Fruit fly (Drosophila melanogaster) whole organism, embryonic: ENCODE results near the gene Miga.
A peak's percentile ranks its signal among the peaks of the same experiment; 100 is the strongest.

Experiments used
- BEAF-32 ChIP-seq: fragments of 200-800 bp; sonication (Bioruptor generic); optimal IDR thresholded peaks from 3 replicates; lab custom pipeline; 2017; ENCODE audit warnings: missing biosample characterization, missing genetic modification characterization, mild to moderate bottlenecking, moderate library complexity, missing genetic modification reagents
- CG10366 ChIP-seq: fragments of 200-800 bp; sonication (Bioruptor generic); IDR thresholded peaks from 2 replicates; pipeline ENCODE4 v1.3.6; 2022; ENCODE audit warnings: missing biosample characterization, missing genetic modification characterization
- CG15514 ChIP-seq: fragments of 200-800 bp; sonication (Bioruptor generic); optimal IDR thresholded peaks from 3 replicates; lab custom pipeline; 2017; ENCODE audit warnings: missing biosample characterization, missing genetic modification characterization, mild to moderate bottlenecking, moderate library complexity, missing genetic modification reagents
- CG1603 ChIP-seq: fragments of 200-800 bp; sonication (Bioruptor generic); optimal IDR thresholded peaks from 2 replicates; lab custom pipeline; 2019; ENCODE audit warnings: missing biosample characterization, mild to moderate bottlenecking, missing genetic modification characterization, moderate library complexity
- CG17186 ChIP-seq: fragments of 200-800 bp; sonication (Bioruptor generic); optimal IDR thresholded peaks from 3 replicates; lab custom pipeline; 2017; ENCODE audit warnings: missing biosample characterization, missing genetic modification reagents, missing genetic modification characterization
- CG17612 ChIP-seq: fragments of 200-800 bp; sonication (Bioruptor generic); IDR thresholded peaks from 2 replicates; pipeline ENCODE4 v1.3.6; 2022; ENCODE audit warnings: missing biosample characterization, missing genetic modification characterization
- CG1832 ChIP-seq: fragments of 200-800 bp; sonication (Bioruptor generic); optimal IDR thresholded peaks from 2 replicates; lab custom pipeline; 2017; ENCODE audit warnings: missing biosample characterization, mild to moderate bottlenecking, missing genetic modification characterization, inconsistent platforms
- CG31224 ChIP-seq: fragments of 200-800 bp; sonication (Bioruptor generic); IDR thresholded peaks from 2 replicates; pipeline ENCODE4 v1.3.6; 2022; ENCODE audit warnings: missing biosample characterization, missing genetic modification characterization
- CG3281 ChIP-seq: fragments of 200-800 bp; sonication (Bioruptor generic); optimal IDR thresholded peaks from 3 replicates; lab custom pipeline; 2017; ENCODE audit warnings: missing biosample characterization, mild to moderate bottlenecking, missing genetic modification characterization
- CG4282 ChIP-seq: fragments of 200-800 bp; sonication (Bioruptor generic); optimal IDR thresholded peaks from 2 replicates; lab custom pipeline; 2016; ENCODE audit warnings: missing biosample characterization, missing genetic modification characterization
- CG6683 ChIP-seq: fragments of 200-800 bp; sonication (Bioruptor generic); optimal IDR thresholded peaks from 2 replicates; lab custom pipeline; 2017; ENCODE audit warnings: missing biosample characterization, mild to moderate bottlenecking, missing genetic modification characterization, missing genetic modification reagents
- CG7556 ChIP-seq: fragments of 200-800 bp; sonication (Bioruptor generic); optimal IDR thresholded peaks from 2 replicates; lab custom pipeline; 2017; ENCODE audit warnings: missing biosample characterization, mild to moderate bottlenecking, missing genetic modification characterization
- CG8924 ChIP-seq: fragments of 200-800 bp; optimal IDR thresholded peaks from 3 replicates; lab custom pipeline; 2019; ENCODE audit warnings: missing biosample characterization, mild to moderate bottlenecking, missing genetic modification characterization, moderate library complexity
- CG9797 ChIP-seq: fragments of 200-800 bp; sonication (Bioruptor generic); optimal IDR thresholded peaks from 3 replicates; lab custom pipeline; 2018; ENCODE audit warnings: missing biosample characterization, mild to moderate bottlenecking, missing genetic modification characterization
- Chrac-16 ChIP-seq: fragments of 200-800 bp; sonication (Bioruptor generic); optimal IDR thresholded peaks from 3 replicates; lab custom pipeline; 2016; ENCODE audit warnings: missing biosample characterization, missing genetic modification characterization
- Dbx ChIP-seq: fragments of 200-800 bp; sonication (Bioruptor generic); IDR thresholded peaks from 3 replicates; pipeline ENCODE4 v1.3.6; 2022; ENCODE audit warnings: missing biosample characterization, missing genetic modification characterization
- Deaf1 ChIP-seq: fragments of 200-800 bp; optimal IDR thresholded peaks from 3 replicates; lab custom pipeline; 2019; ENCODE audit warnings: missing biosample characterization, mild to moderate bottlenecking, missing genetic modification characterization, moderate library complexity
- Dfd ChIP-seq, 2 experiments: fragments of >200 bp; optimal IDR thresholded peaks; 2 replicates each; lab custom pipeline; 2017; ENCODE audit warnings: missing biosample characterization in 2 of 2, missing genetic modification characterization in 2 of 2
- Dll ChIP-seq: fragments of 200-800 bp; sonication (Bioruptor generic); IDR thresholded peaks from 4 replicates; pipeline ENCODE4 v1.3.6; 2022; ENCODE audit warnings: missing biosample characterization, missing genetic modification characterization; ENCODE audit not compliant: partially characterized antibody
- Dp ChIP-seq: fragments of 200-800 bp; sonication (Bioruptor generic); optimal IDR thresholded peaks from 2 replicates; lab custom pipeline; 2018; ENCODE audit warnings: missing biosample characterization, mild to moderate bottlenecking, missing genetic modification characterization, moderate library complexity
- Dref ChIP-seq: fragments of 200-800 bp; sonication (Bioruptor generic); IDR thresholded peaks from 2 replicates; pipeline ENCODE4 v1.3.6; 2022; ENCODE audit warnings: missing biosample characterization, missing genetic modification characterization
- E2f1 ChIP-seq: fragments of 200-800 bp; sonication (Bioruptor generic); IDR thresholded peaks from 2 replicates; pipeline ENCODE4 v1.3.6; 2022; ENCODE audit warnings: missing biosample characterization, missing genetic modification characterization
- E2f2 ChIP-seq: fragments of 200-800 bp; sonication (Bioruptor generic); IDR thresholded peaks from 2 replicates; pipeline ENCODE4 v1.3.6; 2022; ENCODE audit warnings: missing biosample characterization, missing genetic modification characterization
- Fer2 ChIP-seq: fragments of 200-800 bp; sonication (Bioruptor generic); optimal IDR thresholded peaks from 2 replicates; lab custom pipeline; 2018; ENCODE audit warnings: missing biosample characterization, mild to moderate bottlenecking, missing genetic modification characterization, moderate library complexity
- GATAe ChIP-seq: fragments of 200-800 bp; sonication (Bioruptor generic); conservative IDR thresholded peaks from 2 replicates; pipeline ENCODE4 v1.3.6; 2022; ENCODE audit warnings: missing biosample characterization, missing genetic modification characterization
- Hr39 ChIP-seq: fragments of >200 bp; optimal IDR thresholded peaks from 2 replicates; lab custom pipeline; 2017
- Jarid2 ChIP-seq: fragments of 200-800 bp; sonication (Bioruptor generic); optimal IDR thresholded peaks from 3 replicates; lab custom pipeline; 2017; ENCODE audit warnings: mild to moderate bottlenecking, missing biosample characterization, missing genetic modification reagents, missing genetic modification characterization
- MBD-R2 ChIP-seq: fragments of 200-800 bp; sonication (Bioruptor generic); IDR thresholded peaks from 2 replicates; pipeline ENCODE4 v1.3.6; 2022; ENCODE audit warnings: missing biosample characterization, missing genetic modification characterization
- Med ChIP-seq: fragments of 200-800 bp; sonication (Bioruptor generic); peaks from one replicate; lab custom pipeline; 2016; ENCODE audit warnings: missing biosample characterization, missing genetic modification characterization, mild to moderate bottlenecking, inconsistent platforms, moderate library complexity
- Myb ChIP-seq: fragments of 200-800 bp; sonication (Bioruptor generic); optimal IDR thresholded peaks from 2 replicates; lab custom pipeline; 2016; ENCODE audit warnings: missing biosample characterization, missing genetic modification characterization
- Neu2 ChIP-seq: fragments of 200-800 bp; sonication (Bioruptor generic); optimal IDR thresholded peaks from 3 replicates; lab custom pipeline; 2016; ENCODE audit warnings: missing biosample characterization, missing genetic modification characterization, borderline replicate concordance
- Oli ChIP-seq: fragments of 200-800 bp; sonication (Bioruptor generic); optimal IDR thresholded peaks from 2 replicates; lab custom pipeline; 2018; ENCODE audit warnings: missing biosample characterization, mild to moderate bottlenecking, missing genetic modification characterization, moderate library complexity
- PHDP ChIP-seq: fragments of 200-800 bp; sonication (Bioruptor generic); optimal IDR thresholded peaks from 3 replicates; lab custom pipeline; 2018; ENCODE audit warnings: missing biosample characterization, mild to moderate bottlenecking, missing genetic modification characterization, moderate library complexity
- Ravus ChIP-seq: fragments of 200-800 bp; sonication (Bioruptor generic); IDR thresholded peaks from 2 replicates; pipeline ENCODE4 v1.3.6; 2022; ENCODE audit warnings: missing biosample characterization, missing genetic modification characterization
- Sry-δ ChIP-seq: fragments of 200-800 bp; sonication (Bioruptor generic); optimal IDR thresholded peaks from 2 replicates; lab custom pipeline; 2016; ENCODE audit warnings: missing biosample characterization, missing genetic modification characterization
- Stat92E ChIP-seq, 3 experiments: fragments of >200 bp in 2 of 3; fragments of 200-800 bp in 1 of 3; sonication (Bioruptor generic) in 1 of 3; optimal IDR thresholded peaks; 2 replicates each; lab custom pipeline; 2017 to 2019; ENCODE audit warnings: missing biosample characterization in 3 of 3, missing genetic modification characterization in 3 of 3, mild to moderate bottlenecking in 1 of 3, moderate library complexity in 1 of 3
- Xbp1 ChIP-seq: fragments of 200-800 bp; sonication (Bioruptor generic); optimal IDR thresholded peaks from 3 replicates; lab custom pipeline; 2016; ENCODE audit warnings: missing biosample characterization, mild to moderate bottlenecking, missing genetic modification characterization
- az2 ChIP-seq: fragments of 200-800 bp; sonication (Bioruptor generic); optimal IDR thresholded peaks from 3 replicates; lab custom pipeline; 2016; ENCODE audit warnings: missing biosample characterization, missing genetic modification characterization
- caup ChIP-seq: fragments of 200-800 bp; sonication (Bioruptor generic); optimal IDR thresholded peaks from 3 replicates; lab custom pipeline; 2017; ENCODE audit warnings: missing biosample characterization, mild to moderate bottlenecking, missing genetic modification characterization, moderate library complexity; ENCODE audit not compliant: severe bottlenecking
- chn ChIP-seq: fragments of 200-800 bp; sonication (Bioruptor generic); optimal IDR thresholded peaks from 2 replicates; lab custom pipeline; 2016; ENCODE audit warnings: missing biosample characterization, missing genetic modification characterization
- croc ChIP-seq: fragments of 200-800 bp; sonication (Bioruptor generic); conservative IDR thresholded peaks from 3 replicates; pipeline ENCODE4 v1.3.6; 2022; ENCODE audit warnings: missing biosample characterization, missing genetic modification characterization
- fru ChIP-seq: fragments of >200 bp; optimal IDR thresholded peaks from 2 replicates; lab custom pipeline; 2017
- gfzf ChIP-seq: fragments of 200-800 bp; sonication (Bioruptor generic); optimal IDR thresholded peaks from 2 replicates; lab custom pipeline; 2016; ENCODE audit warnings: missing biosample characterization, mild to moderate bottlenecking, missing genetic modification characterization, moderate library complexity
- lbe ChIP-seq: fragments of 200-800 bp; sonication (Bioruptor generic); optimal IDR thresholded peaks from 2 replicates; lab custom pipeline; 2016; ENCODE audit warnings: missing biosample characterization, mild to moderate bottlenecking, missing genetic modification characterization
- nerfin-1 ChIP-seq: fragments of 200-800 bp; sonication (Bioruptor generic); optimal IDR thresholded peaks from 3 replicates; lab custom pipeline; 2019; ENCODE audit warnings: missing biosample characterization, mild to moderate bottlenecking, missing genetic modification characterization, moderate library complexity
- phol ChIP-seq: fragments of 200-800 bp; sonication (Bioruptor generic); optimal IDR thresholded peaks from 3 replicates; lab custom pipeline; 2018; ENCODE audit warnings: missing biosample characterization, mild to moderate bottlenecking, missing genetic modification characterization, moderate library complexity
- pzg ChIP-seq: fragments of 200-800 bp; sonication (Bioruptor generic); optimal IDR thresholded peaks from 3 replicates; lab custom pipeline; 2018; ENCODE audit warnings: missing biosample characterization, mild to moderate bottlenecking, missing genetic modification characterization, moderate library complexity
- row ChIP-seq: fragments of 200-800 bp; sonication (Bioruptor generic); IDR thresholded peaks from 3 replicates; pipeline ENCODE4 v1.3.6; 2022; ENCODE audit warnings: missing biosample characterization, missing genetic modification characterization
- stwl ChIP-seq: fragments of 200-800 bp; sonication (Bioruptor generic); optimal IDR thresholded peaks from 3 replicates; lab custom pipeline; 2018; ENCODE audit warnings: missing biosample characterization, mild to moderate bottlenecking, missing genetic modification characterization, moderate library complexity
- twi ChIP-seq: fragments of 200-800 bp; optimal IDR thresholded peaks from 2 replicates; lab custom pipeline; 2019; ENCODE audit warnings: missing biosample characterization, mild to moderate bottlenecking, missing genetic modification characterization, moderate library complexity
- vnd ChIP-seq: fragments of 200-800 bp; sonication (Bioruptor generic); IDR thresholded peaks from 3 replicates; pipeline ENCODE4 v1.3.6; 2022; ENCODE audit warnings: missing biosample characterization, missing genetic modification characterization; ENCODE audit not compliant: partially characterized antibody

Miga gene

DNA sequence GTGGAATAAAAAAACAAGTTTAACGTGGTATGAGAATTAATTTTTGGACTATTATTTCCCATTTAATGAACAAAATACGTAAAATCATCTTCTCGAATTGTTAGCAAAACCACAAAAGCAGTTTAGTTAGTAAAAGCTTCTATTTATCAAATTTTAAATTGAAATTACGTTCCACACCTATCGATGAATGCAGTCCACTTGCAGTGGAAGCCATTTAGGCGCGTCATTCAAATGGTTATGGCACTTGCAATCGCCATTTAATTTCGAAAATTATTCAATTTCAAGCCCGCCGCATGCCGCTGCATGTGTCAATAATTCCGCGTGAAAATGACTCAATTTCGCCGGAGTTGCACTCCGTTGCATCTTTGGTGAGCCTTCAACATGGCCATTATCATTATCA is 5.3 kb upstream of the Miga start:
- TF ChIP-seq az2 (GFP tag; lab: Kevin White, UChicago) (no peak), CG31224 (GFP tag; lab: Robert Waterston, UW) (no peak), BEAF-32 (peak; percentile 8), Dfd (GFP tag; optimal IDR thresholded peaks at IDR 0.05; lab: Kevin White, UChicago) (no peak), PHDP (tag; lab: Kevin White, UChicago) (no peak), Dp (GFP tag; lab: Kevin White, UChicago) (peak; percentile 70), Deaf1 (tag; lab: Kevin White, UChicago) (no peak), Ravus (GFP tag; lab: Robert Waterston, UW) (no peak), CG4282 (GFP tag; lab: Kevin White, UChicago) (no peak), CG15514 (GFP tag; lab: Kevin White, UChicago) (no peak), Chrac-16 (GFP tag; lab: Kevin White, UChicago) (no peak), CG6683 (GFP tag; lab: Kevin White, UChicago) (no peak), Fer2 (no peak), Dll (GFP tag; lab: Robert Waterston, UW) (0 out of 4 replicates have a peak, but pooled peaks have one; percentile 37), vnd (GFP tag; lab: Robert Waterston, UW) (no peak), Dbx (GFP tag; lab: Robert Waterston, UW) (no peak), E2f2 (GFP tag; lab: Robert Waterston, UW) (peak; percentile 86), croc (GFP tag; lab: Robert Waterston, UW) (no peak), nerfin-1 (tag; lab: Kevin White, UChicago) (no peak), Xbp1 (GFP tag; lab: Kevin White, UChicago) (no peak), CG17186 (GFP tag; lab: Kevin White, UChicago) (no peak), twi (tag; lab: Kevin White, UChicago) (no peak), CG3281 (GFP tag; lab: Kevin White, UChicago) (no peak), Jarid2 (GFP tag; lab: Kevin White, UChicago) (no peak), Dref (GFP tag; lab: Robert Waterston, UW) (peak; percentile 39; the same call in 1 of the 2 replicates), CG7556 (GFP tag; lab: Kevin White, UChicago) (no peak), GATAe (GFP tag; lab: Robert Waterston, UW) (no peak), Hr39 (no peak), Oli (no peak), phol (tag; lab: Kevin White, UChicago) (peak; percentile 14), fru (lab: Kevin White, UChicago) (no peak), CG17612 (GFP tag; lab: Robert Waterston, UW) (no peak), CG1832 (GFP tag; lab: Kevin White, UChicago) (no peak), pzg (GFP tag; lab: Kevin White, UChicago) (no peak), caup (GFP tag; lab: Kevin White, UChicago) (no peak)

DNA sequence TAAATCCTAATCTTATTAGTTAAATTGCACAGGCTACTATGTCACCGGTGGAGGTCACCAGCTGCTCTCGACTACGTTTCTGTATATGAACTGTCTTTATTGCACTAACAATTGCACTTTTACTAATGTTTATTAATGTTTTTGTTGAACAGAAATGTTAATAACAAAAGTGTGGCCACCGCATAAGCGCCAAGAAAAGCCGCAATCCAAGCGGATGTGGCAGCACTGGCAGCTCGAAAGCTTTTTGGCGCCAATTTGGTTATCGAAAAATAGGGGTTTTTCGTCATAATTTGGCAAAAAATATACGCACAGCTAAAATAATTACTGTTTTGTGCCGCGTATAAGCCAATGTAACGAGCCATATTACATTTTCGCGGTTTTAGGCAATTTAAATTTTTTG is 4.5 kb upstream of the Miga start, which contains the start of gene CG12123:
TSS of gene CG12123 (minus strand) at position 188 of the 400 bp plus-strand sequence.
- TF ChIP-seq Sry-δ (GFP tag; lab: Kevin White, UChicago) (peak; percentile 7), E2f1 (GFP tag; lab: Robert Waterston, UW) (0 out of 2 replicates have a peak, but pooled peaks have one; percentile 16), CG9797 (GFP tag; lab: Kevin White, UChicago) (peak; percentile 25), CG8924 (tag; lab: Kevin White, UChicago) (peak; percentile 55), gfzf (GFP tag; lab: Kevin White, UChicago) (peak; percentile 76), pzg (GFP tag; lab: Kevin White, UChicago) (peak; percentile 72), Med (GFP tag; lab: Kevin White, UChicago) (peak; percentile 24), Stat92E (GFP tag; optimal IDR thresholded peaks at IDR 0.05; lab: Kevin White, UChicago) (peak in 1 of 3 experiments; percentile 3), CG1603 (tag; lab: Kevin White, UChicago) (peak; percentile 7), MBD-R2 (peak; percentile 61), Myb (GFP tag; lab: Kevin White, UChicago) (peak; percentile 25), CG10366 (GFP tag; lab: Robert Waterston, UW) (no peak), lbe (GFP tag; lab: Kevin White, UChicago) (peak; percentile 27), Dp (GFP tag; lab: Kevin White, UChicago) (peak; percentile 82), stwl (tag; lab: Kevin White, UChicago) (peak; percentile 5), chn (GFP tag; lab: Kevin White, UChicago) (no peak), row (GFP tag; lab: Robert Waterston, UW) (0 out of 3 replicates have a peak, but pooled peaks have one; percentile 19), Neu2 (GFP tag; lab: Kevin White, UChicago) (no peak)
